Fruit fly (Drosophila melanogaster) whole organism: ENCODE measurements around the gene ppk20.

Source experiments
- CG8478 ChIP-seq: fragments of >200 bp; optimal IDR thresholded peaks from 2 replicates; lab custom pipeline; 2018; ENCODE audit warnings: inconsistent platforms
- psq ChIP-seq: fragments of >200 bp; optimal IDR thresholded peaks from 2 replicates; lab custom pipeline; 2017

dm6 chr3R:29690960-29691527, 22.4 kb upstream of the ppk20 start:
- TF ChIP-seq psq (lab: Kevin White, UChicago), result no peak
- TF ChIP-seq CG8478 (lab: Kevin White, UChicago), result no peak
